Fruit fly (Drosophila melanogaster) whole organism, embryonic: ENCODE measurements around the gene IA-2.

Experiments
- Aef1 ChIP-seq: fragments of 200-800 bp; sonication (Bioruptor generic); IDR thresholded peaks from 3 replicates; pipeline ENCODE4 v1.3.6; 2022; ENCODE audit warnings: missing biosample characterization, missing genetic modification characterization
- BEAF-32 ChIP-seq: fragments of 200-800 bp; sonication (Bioruptor generic); optimal IDR thresholded peaks from 3 replicates; lab custom pipeline; 2017; ENCODE audit warnings: missing biosample characterization, missing genetic modification characterization, mild to moderate bottlenecking, moderate library complexity, missing genetic modification reagents
- Blimp-1 ChIP-seq: fragments of 200-800 bp; sonication (Bioruptor generic); optimal IDR thresholded peaks from 3 replicates; lab custom pipeline; 2018; ENCODE audit warnings: missing biosample characterization, missing genetic modification characterization, mild to moderate bottlenecking, moderate library complexity, missing genetic modification reagents
- CG10366 ChIP-seq: fragments of 200-800 bp; sonication (Bioruptor generic); IDR thresholded peaks from 2 replicates; pipeline ENCODE4 v1.3.6; 2022; ENCODE audit warnings: missing biosample characterization, missing genetic modification characterization
- CG10979 ChIP-seq: fragments of 200-800 bp; sonication (Bioruptor generic); optimal IDR thresholded peaks from 2 replicates; lab custom pipeline; 2018; ENCODE audit warnings: missing biosample characterization, mild to moderate bottlenecking, missing genetic modification characterization, moderate library complexity
- CG11398 ChIP-seq: fragments of 200-800 bp; sonication (Bioruptor generic); optimal IDR thresholded peaks from 2 replicates; lab custom pipeline; 2016; ENCODE audit warnings: missing biosample characterization, missing genetic modification characterization
- CG12659 ChIP-seq: fragments of 200-800 bp; sonication (Bioruptor generic); optimal IDR thresholded peaks from 3 replicates; lab custom pipeline; 2017; ENCODE audit warnings: mild to moderate bottlenecking, missing biosample characterization, missing genetic modification reagents, missing genetic modification characterization
- CG13123 ChIP-seq: fragments of 200-800 bp; sonication (Bioruptor generic); optimal IDR thresholded peaks from 2 replicates; lab custom pipeline; 2016; ENCODE audit warnings: missing biosample characterization, missing genetic modification characterization
- CG13624 ChIP-seq: fragments of 200-800 bp; sonication (Bioruptor generic); optimal IDR thresholded peaks from 2 replicates; lab custom pipeline; 2016; ENCODE audit warnings: missing biosample characterization, missing genetic modification characterization
- CG13775 ChIP-seq: fragments of 200-800 bp; sonication (Bioruptor generic); optimal IDR thresholded peaks from 3 replicates; lab custom pipeline; 2017; ENCODE audit warnings: missing biosample characterization, mild to moderate bottlenecking, missing genetic modification characterization
- CG14441 ChIP-seq: fragments of 200-800 bp; sonication (Bioruptor generic); IDR thresholded peaks from 2 replicates; pipeline ENCODE4 v1.3.6; 2022; ENCODE audit warnings: missing biosample characterization, missing genetic modification characterization
- CG18599 ChIP-seq: fragments of 200-800 bp; sonication (Bioruptor generic); optimal IDR thresholded peaks from 3 replicates; lab custom pipeline; 2017; ENCODE audit warnings: missing biosample characterization, missing genetic modification characterization, mild to moderate bottlenecking, moderate library complexity, missing genetic modification reagents
- CG2116 ChIP-seq: fragments of 200-800 bp; sonication (Bioruptor generic); optimal IDR thresholded peaks from 3 replicates; lab custom pipeline; 2018; ENCODE audit warnings: missing biosample characterization, mild to moderate bottlenecking, missing genetic modification characterization
- CG2129 ChIP-seq: fragments of 200-800 bp; sonication (Bioruptor generic); IDR thresholded peaks from 2 replicates; pipeline ENCODE4 v1.3.6; 2022; ENCODE audit warnings: missing biosample characterization, missing genetic modification characterization; ENCODE audit not compliant: partially characterized antibody
- CG2712 ChIP-seq: fragments of 200-800 bp; optimal IDR thresholded peaks from 3 replicates; lab custom pipeline; 2019; ENCODE audit warnings: missing biosample characterization, mild to moderate bottlenecking, missing genetic modification characterization, moderate library complexity
- CG2889 ChIP-seq: fragments of 200-800 bp; sonication (Bioruptor generic); IDR thresholded peaks from 3 replicates; pipeline ENCODE4 v1.3.6; 2022; ENCODE audit warnings: missing biosample characterization, missing genetic modification characterization
- CG30020 ChIP-seq: fragments of 200-800 bp; optimal IDR thresholded peaks from 2 replicates; lab custom pipeline; 2019; ENCODE audit warnings: missing biosample characterization, mild to moderate bottlenecking, missing genetic modification characterization, moderate library complexity
- CG33557 ChIP-seq: fragments of 200-800 bp; sonication (Bioruptor generic); optimal IDR thresholded peaks from 2 replicates; lab custom pipeline; 2019; ENCODE audit warnings: missing biosample characterization, mild to moderate bottlenecking, missing genetic modification characterization, moderate library complexity
- CG34376 ChIP-seq: fragments of 200-800 bp; sonication (Bioruptor generic); optimal IDR thresholded peaks from 2 replicates; lab custom pipeline; 2018; ENCODE audit warnings: missing biosample characterization, mild to moderate bottlenecking, missing genetic modification characterization
- CG6683 ChIP-seq: fragments of 200-800 bp; sonication (Bioruptor generic); optimal IDR thresholded peaks from 2 replicates; lab custom pipeline; 2017; ENCODE audit warnings: missing biosample characterization, mild to moderate bottlenecking, missing genetic modification characterization, missing genetic modification reagents
- CG8281 ChIP-seq: fragments of 200-800 bp; sonication (Bioruptor generic); optimal IDR thresholded peaks from 2 replicates; lab custom pipeline; 2018; ENCODE audit warnings: missing biosample characterization, mild to moderate bottlenecking, missing genetic modification characterization, moderate library complexity
- CG9215 ChIP-seq: fragments of 200-800 bp; sonication (Bioruptor generic); IDR thresholded peaks from 2 replicates; pipeline ENCODE4 v1.3.6; 2022; ENCODE audit warnings: missing biosample characterization, missing genetic modification characterization
- Camta ChIP-seq: fragments of 200-800 bp; sonication (Bioruptor generic); optimal IDR thresholded peaks from 2 replicates; lab custom pipeline; 2016; ENCODE audit warnings: missing biosample characterization, missing genetic modification characterization
- Dek ChIP-seq: fragments of 200-800 bp; sonication (Bioruptor generic); optimal IDR thresholded peaks from 3 replicates; lab custom pipeline; 2019; ENCODE audit warnings: missing biosample characterization, mild to moderate bottlenecking, missing genetic modification characterization, moderate library complexity
- ERR ChIP-seq: fragments of 200-800 bp; sonication (Bioruptor generic); optimal IDR thresholded peaks from 2 replicates; lab custom pipeline; 2016; ENCODE audit warnings: missing biosample characterization, missing genetic modification characterization
- Elba2 ChIP-seq: fragments of 200-800 bp; sonication (Bioruptor generic); optimal IDR thresholded peaks from 3 replicates; lab custom pipeline; 2016; ENCODE audit warnings: missing biosample characterization, missing genetic modification characterization
- Fer1 ChIP-seq: fragments of 200-800 bp; sonication (Bioruptor generic); optimal IDR thresholded peaks from 2 replicates; lab custom pipeline; 2017; ENCODE audit warnings: missing biosample characterization, mild to moderate bottlenecking, missing genetic modification characterization
- Fer3 ChIP-seq: fragments of 200-800 bp; sonication (Bioruptor generic); optimal IDR thresholded peaks from 2 replicates; lab custom pipeline; 2018; ENCODE audit warnings: missing biosample characterization, mild to moderate bottlenecking, missing genetic modification characterization, moderate library complexity
- Hr78 ChIP-seq, 2 experiments: fragments of 200-800 bp in 1 of 2; fragments of >200 bp in 1 of 2; sonication (Bioruptor generic) in 1 of 2; optimal IDR thresholded peaks; 2 replicates each; lab custom pipeline; 2017 to 2019; ENCODE audit warnings: missing biosample characterization in 2 of 2, missing genetic modification characterization in 2 of 2, mild to moderate bottlenecking in 1 of 2, moderate library complexity in 1 of 2
- Jarid2 ChIP-seq: fragments of 200-800 bp; sonication (Bioruptor generic); optimal IDR thresholded peaks from 3 replicates; lab custom pipeline; 2017; ENCODE audit warnings: mild to moderate bottlenecking, missing biosample characterization, missing genetic modification reagents, missing genetic modification characterization
- MTF-1 ChIP-seq: fragments of 200-800 bp; sonication (Bioruptor generic); optimal IDR thresholded peaks from 2 replicates; lab custom pipeline; 2018; ENCODE audit warnings: missing biosample characterization, mild to moderate bottlenecking, missing genetic modification characterization, borderline replicate concordance
- NC2α ChIP-seq: fragments of 200-800 bp; sonication (Bioruptor generic); optimal IDR thresholded peaks from 2 replicates; lab custom pipeline; 2016; ENCODE audit warnings: missing biosample characterization, missing genetic modification characterization
- Oli ChIP-seq: fragments of 200-800 bp; sonication (Bioruptor generic); optimal IDR thresholded peaks from 2 replicates; lab custom pipeline; 2018; ENCODE audit warnings: missing biosample characterization, mild to moderate bottlenecking, missing genetic modification characterization, moderate library complexity
- Sin3A ChIP-seq: fragments of >200 bp; optimal IDR thresholded peaks from 2 replicates; lab custom pipeline; 2018
- bab2 ChIP-seq: fragments of 200-800 bp; sonication (Bioruptor generic); optimal IDR thresholded peaks from 2 replicates; lab custom pipeline; 2016; ENCODE audit warnings: missing biosample characterization, missing genetic modification characterization
- cg ChIP-seq: fragments of 200-800 bp; sonication (Bioruptor generic); optimal IDR thresholded peaks from 3 replicates; lab custom pipeline; 2019; ENCODE audit warnings: missing biosample characterization, mild to moderate bottlenecking, missing genetic modification characterization, moderate library complexity
- dpn ChIP-seq, 2 experiments: fragments of 200-800 bp; sonication (Bioruptor generic); optimal IDR thresholded peaks; 3 replicates each; lab custom pipeline; 2016; ENCODE audit warnings: missing biosample characterization in 2 of 2, missing genetic modification characterization in 2 of 2
- fru ChIP-seq: fragments of >200 bp; optimal IDR thresholded peaks from 2 replicates; lab custom pipeline; 2017
- gce ChIP-seq: fragments of 200-800 bp; sonication (Bioruptor generic); IDR thresholded peaks from 3 replicates; pipeline ENCODE4 v1.3.6; 2022; ENCODE audit warnings: missing biosample characterization, missing genetic modification characterization
- gro ChIP-seq: fragments of 200-800 bp; sonication (Bioruptor generic); optimal IDR thresholded peaks from 2 replicates; lab custom pipeline; 2016; ENCODE audit warnings: missing biosample characterization, missing genetic modification characterization
- hb ChIP-seq: fragments of 200-800 bp; sonication (Bioruptor generic); IDR thresholded peaks from 3 replicates; pipeline ENCODE4 v1.3.6; 2022; ENCODE audit warnings: missing biosample characterization, missing genetic modification characterization; ENCODE audit not compliant: partially characterized antibody
- kay ChIP-seq: fragments of 200-800 bp; sonication (Bioruptor generic); optimal IDR thresholded peaks from 2 replicates; lab custom pipeline; 2016; ENCODE audit warnings: missing biosample characterization, missing genetic modification characterization
- luna ChIP-seq: fragments of 200-800 bp; sonication (Bioruptor generic); optimal IDR thresholded peaks from 2 replicates; lab custom pipeline; 2016; ENCODE audit warnings: missing biosample characterization, missing genetic modification characterization
- nerfin-1 ChIP-seq: fragments of 200-800 bp; sonication (Bioruptor generic); optimal IDR thresholded peaks from 3 replicates; lab custom pipeline; 2019; ENCODE audit warnings: missing biosample characterization, mild to moderate bottlenecking, missing genetic modification characterization, moderate library complexity
- pho ChIP-seq: fragments of 200-800 bp; sonication (Bioruptor generic); optimal IDR thresholded peaks from 2 replicates; lab custom pipeline; 2016; ENCODE audit warnings: missing biosample characterization, missing genetic modification characterization
- pros ChIP-seq: fragments of 200-800 bp; sonication (Bioruptor generic); optimal IDR thresholded peaks from 3 replicates; lab custom pipeline; 2019; ENCODE audit warnings: missing biosample characterization, mild to moderate bottlenecking, missing genetic modification characterization, moderate library complexity
- sd ChIP-seq: fragments of 200-800 bp; sonication (Bioruptor generic); optimal IDR thresholded peaks from 3 replicates; lab custom pipeline; 2018; ENCODE audit warnings: missing biosample characterization, mild to moderate bottlenecking, missing genetic modification characterization, moderate library complexity
- ssp ChIP-seq: fragments of 200-800 bp; sonication (Bioruptor generic); IDR thresholded peaks from 2 replicates; pipeline ENCODE4 v1.3.6; 2022; ENCODE audit warnings: missing biosample characterization, missing genetic modification characterization
- twi ChIP-seq: fragments of 200-800 bp; optimal IDR thresholded peaks from 2 replicates; lab custom pipeline; 2019; ENCODE audit warnings: missing biosample characterization, mild to moderate bottlenecking, missing genetic modification characterization, moderate library complexity
- wdn ChIP-seq: fragments of 200-800 bp; sonication (Bioruptor generic); IDR thresholded peaks from 2 replicates; pipeline ENCODE4 v1.3.6; 2022; ENCODE audit warnings: missing biosample characterization, missing genetic modification characterization
- z ChIP-seq: fragments of 200-800 bp; sonication (Bioruptor generic); IDR thresholded peaks from 3 replicates; pipeline ENCODE4 v1.3.6; 2022; ENCODE audit warnings: missing biosample characterization, missing genetic modification characterization

IA-2 gene

dm6 chr2L:974105-974504 is 73.7 kb downstream of the IA-2 start (continued):
- TF ChIP-seq z (GFP tag; lab: Robert Waterston, UW) (0 out of 3 replicates have a peak, but pooled peaks have one; percentile 19), gro (GFP tag; lab: Kevin White, UChicago) (no peak), cg (GFP tag; lab: Kevin White, UChicago) (no peak), CG12659 (GFP tag; lab: Kevin White, UChicago) (no peak), Sin3A (no peak), CG6683 (GFP tag; lab: Kevin White, UChicago) (no peak), CG10366 (GFP tag; lab: Robert Waterston, UW) (no peak), Fer1 (GFP tag; lab: Kevin White, UChicago) (no peak), ssp (no peak), CG2712 (tag; lab: Kevin White, UChicago) (peak; percentile 40), CG30020 (tag; lab: Kevin White, UChicago) (no peak), Elba2 (GFP tag; lab: Kevin White, UChicago) (peak; percentile 84), Camta (peak; percentile 15), pho (no peak), fru (no peak), CG2889 (GFP tag; lab: Robert Waterston, UW) (no peak), CG13775 (GFP tag; lab: Kevin White, UChicago) (peak; percentile 4), kay (GFP tag; lab: Kevin White, UChicago) (no peak), twi (no peak), nerfin-1 (tag; lab: Kevin White, UChicago) (peak; percentile 62), luna (no peak), sd (tag; lab: Kevin White, UChicago) (peak; percentile 27), Dek (tag; lab: Kevin White, UChicago) (no peak), CG14441 (no peak), NC2α (GFP tag; lab: Kevin White, UChicago) (no peak), CG13624 (GFP tag; lab: Kevin White, UChicago) (no peak), CG11398 (peak; percentile 0), CG8281 (tag; lab: Kevin White, UChicago) (peak; percentile 15), Jarid2 (GFP tag; lab: Kevin White, UChicago) (no peak), CG2116 (GFP tag; lab: Kevin White, UChicago) (no peak), CG2129 (GFP tag; lab: Robert Waterston, UW) (no peak), CG10979 (tag; lab: Kevin White, UChicago) (no peak), gce (GFP tag; lab: Robert Waterston, UW) (0 out of 3 replicates have a peak, but pooled peaks have one; percentile 25), ERR (GFP tag; lab: Kevin White, UChicago) (no peak), CG33557 (GFP tag; lab: Kevin White, UChicago) (peak; percentile 72), BEAF-32 (GFP tag; lab: Kevin White, UChicago) (no peak), CG18599 (peak; percentile 37), bab2 (GFP tag; lab: Kevin White, UChicago) (peak; percentile 36), wdn (GFP tag; lab: Robert Waterston, UW) (no peak), CG13123 (GFP tag; lab: Kevin White, UChicago) (no peak), Fer3 (tag; lab: Kevin White, UChicago) (peak; percentile 2), Hr78 (GFP tag; optimal IDR thresholded peaks at IDR 0.05; lab: Kevin White, UChicago) (peak in 1 of 2 experiments; percentile 76), CG9215 (GFP tag; lab: Robert Waterston, UW) (no peak), CG34376 (GFP tag; lab: Kevin White, UChicago) (no peak), Aef1 (GFP tag; lab: Robert Waterston, UW) (no peak), hb (no peak), Oli (no peak), dpn (GFP tag; optimal IDR thresholded peaks at IDR 0.05; lab: Kevin White, UChicago) (no peak), Blimp-1 (peak; percentile 66), MTF-1 (GFP tag; lab: Kevin White, UChicago) (peak; percentile 33), pros (GFP tag; lab: Kevin White, UChicago) (no peak)
